Worm (Caenorhabditis elegans) whole organism, young adult: ENCODE data around the gene xbx-5.

Experiments
- F22D6.2 ChIP-seq: sonication (generic microtip); optimal IDR thresholded peaks from 2 replicates; lab custom pipeline; 2016; ENCODE audit warnings: mild to moderate bottlenecking, missing genetic modification characterization, missing compliant biosample characterization
- egl-18 ChIP-seq: fragments of 200-800 bp; sonication (Bioruptor generic); IDR thresholded peaks from 2 replicates; pipeline ENCODE4 v1.3.6; 2022; ENCODE audit warnings: missing genetic modification reagents, missing genetic modification characterization, missing compliant biosample characterization
- let-526 ChIP-seq: fragments of 200-800 bp; sonication (Bioruptor generic); IDR thresholded peaks from 2 replicates; pipeline ENCODE4 v1.3.6; 2022; ENCODE audit warnings: missing genetic modification reagents, missing genetic modification characterization, missing compliant biosample characterization
- snpc-3.4 ChIP-seq: sonication (generic microtip); optimal IDR thresholded peaks from 2 replicates; lab custom pipeline; 2017; ENCODE audit warnings: missing genetic modification characterization, mild to moderate bottlenecking, missing compliant biosample characterization, antibody characterized with exemption, moderate library complexity, missing genotype, missing genetic modification reagents

ce11 chrIII:3759312-3759711 lies 45.0 kb downstream of the xbx-5 start, which contains the start of gene arcp-1:
- no peak for TF ChIP-seq F22D6.2
- TF ChIP-seq egl-18 (GFP tag; lab: Robert Waterston, UW), result no peak
- TF ChIP-seq let-526 (GFP tag; lab: Robert Waterston, UW), result no peak
- no peak for TF ChIP-seq snpc-3.4
